Worm (Caenorhabditis elegans) whole organism, mixed stage, embryonic: ENCODE results near the gene unc-42.

Source experiments
- M03D4.4 ChIP-seq: sonication (generic microtip); optimal IDR thresholded peaks from 2 replicates; lab custom pipeline; 2017; ENCODE audit warnings: mild to moderate bottlenecking, missing genetic modification characterization, missing compliant biosample characterization
- bed-3 ChIP-seq: fragments of 200-800 bp; sonication (Bioruptor generic); optimal IDR thresholded peaks from 3 replicates; lab custom pipeline; 2018; ENCODE audit warnings: mild to moderate bottlenecking, missing genetic modification characterization, moderate library complexity, missing compliant biosample characterization
- ceh-39 ChIP-seq: fragments of 150-350 bp; optimal IDR thresholded peaks from 2 replicates; lab custom pipeline; 2014; ENCODE audit warnings: missing biosample characterization, missing genetic modification characterization
- ceh-83 ChIP-seq: fragments of 200-800 bp; sonication (Bioruptor generic); optimal IDR thresholded peaks from 2 replicates; lab custom pipeline; 2018; ENCODE audit warnings: mild to moderate bottlenecking, missing genetic modification characterization, missing compliant biosample characterization
- cnd-1 ChIP-seq: fragments of 200-800 bp; sonication (Bioruptor generic); optimal IDR thresholded peaks from 2 replicates; lab custom pipeline; 2018; ENCODE audit warnings: mild to moderate bottlenecking, missing genetic modification characterization, missing compliant biosample characterization
- drap-1 ChIP-seq: fragments of 200-800 bp; sonication (Bioruptor generic); optimal IDR thresholded peaks from 3 replicates; lab custom pipeline; 2018; ENCODE audit warnings: mild to moderate bottlenecking, missing genetic modification characterization, missing compliant biosample characterization
- elt-1 ChIP-seq: sonication (generic microtip); optimal IDR thresholded peaks from 2 replicates; lab custom pipeline; 2017; ENCODE audit warnings: missing genetic modification characterization, mild to moderate bottlenecking, missing compliant biosample characterization, antibody characterized with exemption, moderate library complexity, borderline replicate concordance; ENCODE audit not compliant: insufficient read depth
- elt-3 ChIP-seq: fragments of 150-350 bp; optimal IDR thresholded peaks from 2 replicates; lab custom pipeline; 2014; ENCODE audit warnings: missing biosample characterization, missing genetic modification characterization
- flh-1 ChIP-seq: fragments of 200-800 bp; sonication (Bioruptor generic); optimal IDR thresholded peaks from 2 replicates; lab custom pipeline; 2018; ENCODE audit warnings: mild to moderate bottlenecking, missing genetic modification characterization, moderate library complexity, missing compliant biosample characterization
- ham-2 ChIP-seq: fragments of 200-800 bp; sonication (Bioruptor generic); optimal IDR thresholded peaks from 2 replicates; lab custom pipeline; 2018; ENCODE audit warnings: mild to moderate bottlenecking, missing genetic modification characterization, missing compliant biosample characterization
- hlh-1 ChIP-seq: fragments of 150-350 bp; optimal IDR thresholded peaks from 2 replicates; lab custom pipeline; 2014; ENCODE audit warnings: missing biosample characterization, missing genetic modification reagents, missing genetic modification characterization
- lin-13 ChIP-seq: fragments of 150-350 bp; optimal IDR thresholded peaks from 2 replicates; lab custom pipeline; 2014; ENCODE audit warnings: missing biosample characterization, missing genetic modification characterization
- lin-32 ChIP-seq: fragments of 200-800 bp; sonication (Bioruptor generic); optimal IDR thresholded peaks from 2 replicates; lab custom pipeline; 2018; ENCODE audit warnings: mild to moderate bottlenecking, missing genetic modification characterization, missing compliant biosample characterization
- lsy-2 ChIP-seq: fragments of 150-350 bp; optimal IDR thresholded peaks from 2 replicates; lab custom pipeline; 2014; ENCODE audit warnings: missing biosample characterization, missing genetic modification characterization
- mab-5 ChIP-seq: fragments of 150-350 bp; optimal IDR thresholded peaks from 2 replicates; lab custom pipeline; 2014; ENCODE audit warnings: missing biosample characterization, missing genetic modification characterization
- mep-1 ChIP-seq: fragments of 150-350 bp; optimal IDR thresholded peaks from 2 replicates; lab custom pipeline; 2017; ENCODE audit warnings: missing biosample characterization, missing genetic modification reagents, missing genetic modification characterization, inconsistent platforms
- mls-2 ChIP-seq: sonication (generic microtip); optimal IDR thresholded peaks from 2 replicates; lab custom pipeline; 2016; ENCODE audit warnings: mild to moderate bottlenecking, missing genetic modification characterization, moderate library complexity, missing compliant biosample characterization
- nhr-12 ChIP-seq: fragments of 150-350 bp; optimal IDR thresholded peaks from 2 replicates; lab custom pipeline; 2014; ENCODE audit warnings: missing biosample characterization, missing genetic modification characterization
- nhr-237 ChIP-seq: fragments of 150-350 bp; optimal IDR thresholded peaks from 2 replicates; lab custom pipeline; 2014; ENCODE audit warnings: missing biosample characterization, missing genetic modification characterization
- nhr-28 ChIP-seq: fragments of 150-350 bp; optimal IDR thresholded peaks from 2 replicates; lab custom pipeline; 2014; ENCODE audit warnings: missing biosample characterization, missing genetic modification characterization
- pha-4 ChIP-seq: fragments of 150-350 bp; optimal IDR thresholded peaks from 2 replicates; lab custom pipeline; 2018; ENCODE audit warnings: missing biosample characterization, missing genetic modification reagents, missing genetic modification characterization
- sem-2 ChIP-seq: fragments of 200-800 bp; sonication (Bioruptor generic); optimal IDR thresholded peaks from 2 replicates; lab custom pipeline; 2018; ENCODE audit warnings: mild to moderate bottlenecking, missing genetic modification characterization, missing compliant biosample characterization
- snpc-4 ChIP-seq: fragments of 150-350 bp; optimal IDR thresholded peaks from 2 replicates; lab custom pipeline; 2014; ENCODE audit warnings: missing biosample characterization, missing genetic modification characterization
- sptf-1 ChIP-seq: sonication (generic microtip); optimal IDR thresholded peaks from 2 replicates; lab custom pipeline; 2017; ENCODE audit warnings: mild to moderate bottlenecking, missing genetic modification characterization, moderate library complexity, missing compliant biosample characterization
- tbx-8 ChIP-seq: fragments of 200-800 bp; sonication (Bioruptor generic); optimal IDR thresholded peaks from 2 replicates; lab custom pipeline; 2018; ENCODE audit warnings: mild to moderate bottlenecking, missing genetic modification characterization, moderate library complexity, missing compliant biosample characterization
- unc-39 ChIP-seq: fragments of 150-350 bp; optimal IDR thresholded peaks from 2 replicates; lab custom pipeline; 2014; ENCODE audit warnings: missing biosample characterization, missing genetic modification characterization
- zip-8 ChIP-seq: fragments of 150-350 bp; optimal IDR thresholded peaks from 2 replicates; lab custom pipeline; 2014; ENCODE audit warnings: missing biosample characterization, missing genetic modification characterization
- ztf-11 ChIP-seq: fragments of 150-350 bp; optimal IDR thresholded peaks from 2 replicates; lab custom pipeline; 2014; ENCODE audit warnings: missing biosample characterization, missing genetic modification characterization

Gene unc-42

ce11 chrV:9755725-9756124, 13.5 kb downstream of the unc-42 start, which contains the start of gene F58E6.8:
TSS of gene F58E6.8 (minus strand) at chrV:9755825.
- no peak for TF ChIP-seq snpc-4 (tag; lab: Kevin White, UChicago)
- TF ChIP-seq tbx-8 (GFP tag; lab: Kevin White, UChicago) = no peak
- TF ChIP-seq nhr-28 (tag; lab: Kevin White, UChicago) = no peak
- no peak for TF ChIP-seq zip-8 (tag; lab: Kevin White, UChicago)
- no peak for TF ChIP-seq bed-3 (GFP tag; lab: Kevin White, UChicago)
- TF ChIP-seq sem-2 = no peak
- TF ChIP-seq, all 35 proteins: peak for 0

- no peak for TF ChIP-seq elt-3 (tag; lab: Kevin White, UChicago)
- no peak for TF ChIP-seq flh-1 (GFP tag; lab: Kevin White, UChicago)
- no peak for TF ChIP-seq elt-1 (tag; lab: Kevin White, UChicago)
- TF ChIP-seq drap-1 = no peak
- TF ChIP-seq ceh-83 (GFP tag; lab: Kevin White, UChicago) = no peak
- TF ChIP-seq nhr-12 (tag; lab: Kevin White, UChicago) = no peak
- TF ChIP-seq unc-39 (tag; lab: Kevin White, UChicago) = no peak
- TF ChIP-seq mep-1 (tag; lab: Kevin White, UChicago) = no peak
- TF ChIP-seq M03D4.4 (tag; lab: Kevin White, UChicago) = no peak
- no peak for TF ChIP-seq hlh-1 (tag; lab: Kevin White, UChicago)
These were observed 14.7 kb downstream of the unc-42 start, which contains the start of gene F58E6.5 for ce11 chrV:9754459-9754858. TSS of gene F58E6.5 (minus strand) at chrV:9754559.

- no peak for TF ChIP-seq drap-1
- no peak for TF ChIP-seq cnd-1 (tag; lab: Kevin White, UChicago)
- TF ChIP-seq nhr-237 (tag; lab: Kevin White, UChicago) = no peak
- TF ChIP-seq mep-1 (tag; lab: Kevin White, UChicago) = no peak
These were observed 15.6 kb downstream of the unc-42 start for ce11 chrV:9753554-9753953.

DNA sequence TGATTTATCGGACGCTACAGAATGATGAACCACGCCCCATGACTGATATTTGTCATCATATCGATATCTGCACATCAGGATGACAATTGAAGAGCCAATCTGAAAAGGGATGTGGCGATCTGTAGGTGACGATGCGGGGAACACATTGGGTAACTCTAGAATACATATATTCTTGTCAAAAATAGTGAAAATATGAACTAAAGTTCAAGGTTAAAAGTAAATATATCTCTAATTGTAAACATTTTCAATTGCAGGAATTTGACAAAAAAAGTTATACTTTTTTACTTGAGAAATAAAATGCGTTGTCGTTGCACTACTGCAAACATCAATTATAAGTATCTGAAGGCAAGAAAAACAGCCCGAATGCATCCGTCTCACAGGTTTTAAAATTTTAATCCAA, 16.3 kb downstream of the unc-42 start, which contains the start of gene F58E6.6:
Gene F58E6.6, minus strand, starts transcription at position 101 of the 400 bp plus-strand sequence.
- no peak for TF ChIP-seq mls-2 (tag; lab: Kevin White, UChicago)
- TF ChIP-seq drap-1 = no peak
- TF ChIP-seq lin-32 (GFP tag; lab: Kevin White, UChicago) = no peak
- TF ChIP-seq ztf-11 = no peak
- TF ChIP-seq mep-1 (tag; lab: Kevin White, UChicago) = no peak
- no peak for TF ChIP-seq nhr-12 (tag; lab: Kevin White, UChicago)
- no peak for TF ChIP-seq mab-5 (tag; lab: Kevin White, UChicago)
- no peak for TF ChIP-seq pha-4
- no peak for TF ChIP-seq cnd-1 (tag; lab: Kevin White, UChicago)

- TF ChIP-seq lin-13 (tag; lab: Kevin White, UChicago) = no peak
- TF ChIP-seq sem-2 = no peak
- TF ChIP-seq sptf-1 (tag; lab: Kevin White, UChicago) = no peak
- TF ChIP-seq bed-3 (GFP tag; lab: Kevin White, UChicago) = no peak
- no peak for TF ChIP-seq snpc-4 (tag; lab: Kevin White, UChicago)
- no peak for TF ChIP-seq mls-2 (tag; lab: Kevin White, UChicago)
These were observed 18.9 kb downstream of the unc-42 start, which contains the start of gene F58E6.4 for ce11 chrV:9750308-9750707. TSS of gene F58E6.4 (minus strand) at chrV:9750408.

DNA sequence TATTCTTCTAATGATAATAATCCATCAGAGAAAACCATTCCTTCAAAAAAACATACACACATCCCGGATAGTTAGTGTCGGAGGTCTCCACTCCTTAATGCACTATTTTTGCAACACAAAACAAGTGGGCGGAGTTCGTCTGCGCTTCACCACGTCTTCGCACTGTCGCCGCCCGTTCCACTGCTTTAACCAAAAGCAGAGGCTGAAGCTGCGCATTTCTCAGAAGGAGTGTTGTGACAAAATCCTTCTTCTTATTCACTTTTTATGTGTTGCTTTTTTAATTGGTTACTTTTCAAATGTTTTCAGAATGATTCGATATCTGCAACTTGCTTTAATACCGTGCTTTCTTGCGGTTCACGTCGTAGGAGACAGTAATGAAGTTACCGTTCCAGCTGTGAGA, 24.3 kb downstream of the unc-42 start, which contains the start of gene F58E6.13:
Gene F58E6.13, plus strand, starts transcription at position 301 of the 400 bp plus-strand sequence.
- TF ChIP-seq elt-3 (tag; lab: Kevin White, UChicago) (no peak), elt-1 (tag; lab: Kevin White, UChicago) (no peak), ham-2 (GFP tag; lab: Kevin White, UChicago) (no peak), sptf-1 (tag; lab: Kevin White, UChicago) (no peak), ceh-39 (tag; lab: Kevin White, UChicago) (no peak), nhr-237 (tag; lab: Kevin White, UChicago) (no peak), lsy-2 (no peak), hlh-1 (tag; lab: Kevin White, UChicago) (no peak), lin-32 (GFP tag; lab: Kevin White, UChicago) (no peak), ceh-83 (GFP tag; lab: Kevin White, UChicago) (no peak), tbx-8 (GFP tag; lab: Kevin White, UChicago) (no peak), cnd-1 (tag; lab: Kevin White, UChicago) (no peak), sem-2 (no peak), ztf-11 (no peak), snpc-4 (tag; lab: Kevin White, UChicago) (no peak), zip-8 (tag; lab: Kevin White, UChicago) (no peak)
